Fruit fly (Drosophila melanogaster): ENCODE measurements around the gene fy.

fy gene

dm6 chr2L:8449358-8449757 is 46.3 kb upstream of the fy start, which contains the start of gene Aasdh (continued):
- TF ChIP-seq bowl (GFP tag; IDR thresholded peaks at IDR 0.05) (0 out of 2 replicates have a peak, but pooled peaks have one; percentile 14), pzg (GFP tag; optimal IDR thresholded peaks at IDR 0.05) (peak; percentile 29), CG6854 (GFP tag; optimal IDR thresholded peaks at IDR 0.05) (no peak), HmgZ (tag; optimal IDR thresholded peaks at IDR 0.05) (no peak), CG1024 (GFP tag; IDR thresholded peaks at IDR 0.05) (no peak), exex (tag; optimal IDR thresholded peaks at IDR 0.05) (no peak), sr (GFP tag; IDR thresholded peaks at IDR 0.05) (no peak), E2f2 (GFP tag; IDR thresholded peaks at IDR 0.05) (peak; percentile 90), ase (GFP tag; IDR thresholded peaks at IDR 0.05) (no peak), repo (GFP tag; optimal IDR thresholded peaks at IDR 0.05) (no peak), org-1 (GFP tag; optimal IDR thresholded peaks at IDR 0.05) (no peak), grn (GFP tag; optimal IDR thresholded peaks at IDR 0.05) (peak; percentile 12), CG43689 (GFP tag; IDR thresholded peaks at IDR 0.05) (no peak), jumu (GFP tag; optimal IDR thresholded peaks at IDR 0.05) (no peak), CG7987 (GFP tag; optimal IDR thresholded peaks at IDR 0.05) (no peak), pb (GFP tag; optimal IDR thresholded peaks at IDR 0.05) (no peak), CG8924 (tag; optimal IDR thresholded peaks at IDR 0.05) (no peak), CG17361 (GFP tag; IDR thresholded peaks at IDR 0.05) (no peak), CG11696 (GFP tag; IDR thresholded peaks at IDR 0.05) (no peak), CG14014 (GFP tag; IDR thresholded peaks at IDR 0.05) (no peak), Rfx (GFP tag; IDR thresholded peaks at IDR 0.05) (no peak), CG15479 (GFP tag; optimal IDR thresholded peaks at IDR 0.05) (no peak), pita (GFP tag; optimal IDR thresholded peaks at IDR 0.05) (no peak), Sry-δ (GFP tag; optimal IDR thresholded peaks at IDR 0.05) (peak; percentile 74), CG10321 (GFP tag; IDR thresholded peaks at IDR 0.05) (no peak), run (tag; optimal IDR thresholded peaks at IDR 0.05) (no peak), CG8765 (GFP tag; IDR thresholded peaks at IDR 0.05) (no peak), lov (optimal IDR thresholded peaks at IDR 0.05) (no peak), lov (GFP tag; IDR thresholded peaks at IDR 0.05) (no peak), insv (GFP tag; optimal IDR thresholded peaks at IDR 0.05) (no peak), Med (GFP tag) (no peak), emc (GFP tag; optimal IDR thresholded peaks at IDR 0.05) (no peak), CG14710 (tag; optimal IDR thresholded peaks at IDR 0.05) (no peak)

dm6 chr2L:8442147-8442546 is 39.1 kb upstream of the fy start, which contains the start of gene CG31897:
CG31897 (plus strand) TSS chr2L:8442447.
- TF ChIP-seq Sin3A (optimal IDR thresholded peaks at IDR 0.05) (no peak), NC2α (GFP tag; optimal IDR thresholded peaks at IDR 0.05) (no peak), fd96Cb (tag; optimal IDR thresholded peaks at IDR 0.05) (no peak), sim (GFP tag; IDR thresholded peaks at IDR 0.05) (no peak), salm (tag; optimal IDR thresholded peaks at IDR 0.05) (no peak), CG15073 (GFP tag; optimal IDR thresholded peaks at IDR 0.05) (no peak), gro (GFP tag; optimal IDR thresholded peaks at IDR 0.05) (no peak), stc (GFP tag; IDR thresholded peaks at IDR 0.05) (no peak), CG10147 (GFP tag; optimal IDR thresholded peaks at IDR 0.05) (no peak)

- TF ChIP-seq CG14050 (GFP tag; IDR thresholded peaks at IDR 0.05) (no peak), CG17361 (GFP tag; IDR thresholded peaks at IDR 0.05) (no peak), Ssrp (tag; optimal IDR thresholded peaks at IDR 0.05) (no peak), CG15601 (tag; optimal IDR thresholded peaks at IDR 0.05) (no peak), nom (GFP tag; optimal IDR thresholded peaks at IDR 0.05) (no peak), CG6791 (GFP tag; IDR thresholded peaks at IDR 0.05; ENCODE audit: partially characterized antibody) (no peak), B-H1 (GFP tag; IDR thresholded peaks at IDR 0.05) (no peak), CG17912 (GFP tag; optimal IDR thresholded peaks at IDR 0.05) (no peak), CrebB (tag; optimal IDR thresholded peaks at IDR 0.05) (no peak), Abd-B (GFP tag; optimal IDR thresholded peaks at IDR 0.05) (no peak), Jarid2 (GFP tag; optimal IDR thresholded peaks at IDR 0.05) (no peak), MBD-R2 (GFP tag; IDR thresholded peaks at IDR 0.05) (peak; percentile 79), odd (GFP tag; optimal IDR thresholded peaks at IDR 0.05) (no peak)
These were observed 35.0 kb upstream of the fy start, which contains the start of gene mus201 for dm6 chr2L:8438052-8438451. mus201 (plus strand) TSS chr2L:8438169.
